Fruit fly (Drosophila melanogaster) whole organism, embryonic: ENCODE data around the gene CG18598.

Source experiments
- C15 ChIP-seq: fragments of 200-800 bp; sonication (Bioruptor generic); IDR thresholded peaks from 3 replicates; pipeline ENCODE4 v1.3.6; 2022; ENCODE audit warnings: missing biosample characterization, missing genetic modification characterization
- CG10959 ChIP-seq: fragments of 200-800 bp; sonication (Bioruptor generic); IDR thresholded peaks from 2 replicates; pipeline ENCODE4 v1.3.6; 2022; ENCODE audit warnings: missing biosample characterization, missing genetic modification characterization
- CG11247 ChIP-seq: fragments of 200-800 bp; sonication (Bioruptor generic); IDR thresholded peaks from 2 replicates; pipeline ENCODE4 v1.3.6; 2022; ENCODE audit warnings: missing biosample characterization, missing genetic modification characterization
- CG11456 ChIP-seq: fragments of 200-800 bp; sonication (Bioruptor generic); IDR thresholded peaks from 3 replicates; pipeline ENCODE4 v1.3.6; 2022; ENCODE audit warnings: missing biosample characterization, missing genetic modification characterization
- CG12104 ChIP-seq: fragments of 200-800 bp; sonication (Bioruptor generic); optimal IDR thresholded peaks from 3 replicates; lab custom pipeline; 2016; ENCODE audit warnings: missing biosample characterization, missing genetic modification characterization
- CG1233 ChIP-seq: fragments of 200-800 bp; sonication (Bioruptor generic); optimal IDR thresholded peaks from 4 replicates; lab custom pipeline; 2018; ENCODE audit warnings: missing biosample characterization, mild to moderate bottlenecking, missing genetic modification characterization
- CG12391 ChIP-seq: fragments of 200-800 bp; sonication (Bioruptor generic); optimal IDR thresholded peaks from 3 replicates; lab custom pipeline; 2018; ENCODE audit warnings: missing biosample characterization, mild to moderate bottlenecking, missing genetic modification characterization, moderate library complexity
- CG12659 ChIP-seq: fragments of 200-800 bp; sonication (Bioruptor generic); optimal IDR thresholded peaks from 3 replicates; lab custom pipeline; 2017; ENCODE audit warnings: mild to moderate bottlenecking, missing biosample characterization, missing genetic modification reagents, missing genetic modification characterization
- CG13123 ChIP-seq: fragments of 200-800 bp; sonication (Bioruptor generic); optimal IDR thresholded peaks from 2 replicates; lab custom pipeline; 2016; ENCODE audit warnings: missing biosample characterization, missing genetic modification characterization
- CG17361 ChIP-seq: fragments of 200-800 bp; sonication (Bioruptor generic); IDR thresholded peaks from 3 replicates; pipeline ENCODE4 v1.3.6; 2022; ENCODE audit warnings: missing biosample characterization, missing genetic modification characterization
- CG17385 ChIP-seq: fragments of 200-800 bp; sonication (Bioruptor generic); optimal IDR thresholded peaks from 3 replicates; lab custom pipeline; 2018; ENCODE audit warnings: missing biosample characterization, mild to moderate bottlenecking, missing genetic modification characterization
- CG18476 ChIP-seq: fragments of 200-800 bp; sonication (Bioruptor generic); optimal IDR thresholded peaks from 2 replicates; lab custom pipeline; 2016; ENCODE audit warnings: missing biosample characterization, mild to moderate bottlenecking, missing genetic modification characterization
- CG18619 ChIP-seq: fragments of 200-800 bp; sonication (Bioruptor generic); optimal IDR thresholded peaks from 3 replicates; lab custom pipeline; 2017; ENCODE audit warnings: missing biosample characterization, mild to moderate bottlenecking, missing genetic modification characterization
- CG3281 ChIP-seq: fragments of 200-800 bp; sonication (Bioruptor generic); optimal IDR thresholded peaks from 3 replicates; lab custom pipeline; 2017; ENCODE audit warnings: missing biosample characterization, mild to moderate bottlenecking, missing genetic modification characterization
- CG34422 ChIP-seq: fragments of 200-800 bp; sonication (Bioruptor generic); IDR thresholded peaks from 3 replicates; pipeline ENCODE4 v1.3.6; 2022; ENCODE audit warnings: missing biosample characterization, missing genetic modification characterization
- CG3726 ChIP-seq: fragments of 200-800 bp; sonication (Bioruptor generic); IDR thresholded peaks from 3 replicates; pipeline ENCODE4, ENCODE4 v1.3.6; 2022; ENCODE audit warnings: missing biosample characterization, missing genetic modification characterization
- CG4360 ChIP-seq: fragments of 200-800 bp; sonication (Bioruptor generic); IDR thresholded peaks from 2 replicates; pipeline ENCODE4 v1.3.6; 2022; ENCODE audit warnings: missing biosample characterization, missing genetic modification characterization
- CG5180 ChIP-seq: fragments of 200-800 bp; sonication (Bioruptor generic); optimal IDR thresholded peaks from 3 replicates; lab custom pipeline; 2017; ENCODE audit warnings: missing biosample characterization, missing genetic modification characterization, mild to moderate bottlenecking, moderate library complexity, missing genetic modification reagents
- CG6854 ChIP-seq: fragments of 200-800 bp; sonication (Bioruptor generic); optimal IDR thresholded peaks from 3 replicates; lab custom pipeline; 2017; ENCODE audit warnings: missing biosample characterization, mild to moderate bottlenecking, missing genetic modification characterization
- CG9797 ChIP-seq: fragments of 200-800 bp; sonication (Bioruptor generic); optimal IDR thresholded peaks from 3 replicates; lab custom pipeline; 2018; ENCODE audit warnings: missing biosample characterization, mild to moderate bottlenecking, missing genetic modification characterization
- Chrac-16 ChIP-seq: fragments of 200-800 bp; sonication (Bioruptor generic); optimal IDR thresholded peaks from 3 replicates; lab custom pipeline; 2016; ENCODE audit warnings: missing biosample characterization, missing genetic modification characterization
- D ChIP-seq, 2 experiments: fragments of 200-800 bp in 1 of 2; fragments of >200 bp in 1 of 2; sonication (Bioruptor generic) in 1 of 2; optimal IDR thresholded peaks; 2 replicates in 1 of 2; 3 replicates in 1 of 2; lab custom pipeline; 2017; ENCODE audit warnings: mild to moderate bottlenecking in 1 of 2, missing biosample characterization in 1 of 2, missing genetic modification characterization in 1 of 2, missing genetic modification reagents in 1 of 2
- D19A ChIP-seq: fragments of 200-800 bp; optimal IDR thresholded peaks from 3 replicates; lab custom pipeline; 2019; ENCODE audit warnings: missing biosample characterization, mild to moderate bottlenecking, missing genetic modification characterization, moderate library complexity
- E2f2 ChIP-seq: fragments of 200-800 bp; sonication (Bioruptor generic); IDR thresholded peaks from 2 replicates; pipeline ENCODE4 v1.3.6; 2022; ENCODE audit warnings: missing biosample characterization, missing genetic modification characterization
- Elba2 ChIP-seq: fragments of 200-800 bp; sonication (Bioruptor generic); optimal IDR thresholded peaks from 3 replicates; lab custom pipeline; 2016; ENCODE audit warnings: missing biosample characterization, missing genetic modification characterization
- Hey ChIP-seq: fragments of 200-800 bp; sonication (Bioruptor generic); optimal IDR thresholded peaks from 3 replicates; lab custom pipeline; 2018; ENCODE audit warnings: missing biosample characterization, mild to moderate bottlenecking, missing genetic modification characterization
- Hmx ChIP-seq: fragments of 200-800 bp; sonication (Bioruptor generic); optimal IDR thresholded peaks from 2 replicates; lab custom pipeline; 2016; ENCODE audit warnings: missing biosample characterization, missing genetic modification characterization
- Hsf ChIP-seq: fragments of 200-800 bp; sonication (Bioruptor generic); optimal IDR thresholded peaks from 3 replicates; lab custom pipeline; 2016; ENCODE audit warnings: missing biosample characterization, missing genetic modification characterization
- MBD-R2 ChIP-seq: fragments of 200-800 bp; sonication (Bioruptor generic); IDR thresholded peaks from 2 replicates; pipeline ENCODE4 v1.3.6; 2022; ENCODE audit warnings: missing biosample characterization, missing genetic modification characterization
- NFAT ChIP-seq: fragments of 200-800 bp; sonication (Bioruptor generic); IDR thresholded peaks from 2 replicates; pipeline ENCODE4 v1.3.6; 2022; ENCODE audit warnings: missing biosample characterization, missing genetic modification characterization
- Sin3A ChIP-seq: fragments of >200 bp; optimal IDR thresholded peaks from 2 replicates; lab custom pipeline; 2018
- Xrp1 ChIP-seq: fragments of 200-800 bp; sonication (Bioruptor generic); IDR thresholded peaks from 2 replicates; pipeline ENCODE4 v1.3.6; 2022; ENCODE audit warnings: missing biosample characterization, missing genetic modification characterization
- YL-1 ChIP-seq: fragments of 200-800 bp; sonication (Bioruptor generic); optimal IDR thresholded peaks from 3 replicates; lab custom pipeline; 2017; ENCODE audit warnings: missing biosample characterization, mild to moderate bottlenecking, missing genetic modification characterization
- aop ChIP-seq: fragments of 200-800 bp; sonication (Bioruptor generic); IDR thresholded peaks from 2 replicates; pipeline ENCODE4 v1.3.6; 2022; ENCODE audit warnings: missing biosample characterization, missing genetic modification characterization
- chif ChIP-seq, 2 experiments: fragments of 200-800 bp; sonication (Bioruptor generic); optimal IDR thresholded peaks; 3 replicates each; lab custom pipeline; 2016; ENCODE audit warnings: missing biosample characterization in 2 of 2, missing genetic modification characterization in 2 of 2
- crc ChIP-seq: fragments of 200-800 bp; sonication (Bioruptor generic); optimal IDR thresholded peaks from 2 replicates; lab custom pipeline; 2016; ENCODE audit warnings: missing biosample characterization, missing genetic modification characterization
- da ChIP-seq: fragments of 200-800 bp; sonication (Bioruptor generic); optimal IDR thresholded peaks from 2 replicates; lab custom pipeline; 2016; ENCODE audit warnings: missing biosample characterization, missing genetic modification characterization
- dpn ChIP-seq, 2 experiments: fragments of 200-800 bp; sonication (Bioruptor generic); optimal IDR thresholded peaks; 3 replicates each; lab custom pipeline; 2016; ENCODE audit warnings: missing biosample characterization in 2 of 2, missing genetic modification characterization in 2 of 2
- ems ChIP-seq: fragments of 200-800 bp; sonication (Bioruptor generic); optimal IDR thresholded peaks from 3 replicates; lab custom pipeline; 2016; ENCODE audit warnings: missing biosample characterization, missing genetic modification characterization
- eve ChIP-seq, 2 experiments: fragments of >200 bp; optimal IDR thresholded peaks; 2 replicates each; lab custom pipeline; 2017; ENCODE audit warnings: missing biosample characterization in 2 of 2, missing genetic modification characterization in 2 of 2
- fd3F ChIP-seq: fragments of 200-800 bp; sonication (Bioruptor generic); optimal IDR thresholded peaks from 2 replicates; lab custom pipeline; 2018; ENCODE audit warnings: missing biosample characterization, mild to moderate bottlenecking, missing genetic modification characterization, moderate library complexity
- fru ChIP-seq: fragments of >200 bp; optimal IDR thresholded peaks from 2 replicates; lab custom pipeline; 2017
- gfzf ChIP-seq: fragments of 200-800 bp; sonication (Bioruptor generic); optimal IDR thresholded peaks from 2 replicates; lab custom pipeline; 2016; ENCODE audit warnings: missing biosample characterization, mild to moderate bottlenecking, missing genetic modification characterization, moderate library complexity
- her ChIP-seq: fragments of 200-800 bp; sonication (Bioruptor generic); optimal IDR thresholded peaks from 2 replicates; lab custom pipeline; 2016; ENCODE audit warnings: missing biosample characterization, missing genetic modification characterization
- jumu ChIP-seq: fragments of 200-800 bp; sonication (Bioruptor generic); optimal IDR thresholded peaks from 3 replicates; lab custom pipeline; 2016; ENCODE audit warnings: missing biosample characterization, missing genetic modification characterization
- kni ChIP-seq: fragments of 200-800 bp; sonication (Bioruptor generic); optimal IDR thresholded peaks from 3 replicates; lab custom pipeline; 2017; ENCODE audit warnings: mild to moderate bottlenecking, missing biosample characterization, missing genetic modification reagents, missing genetic modification characterization
- maf-S ChIP-seq: fragments of 200-800 bp; sonication (Bioruptor generic); optimal IDR thresholded peaks from 2 replicates; lab custom pipeline; 2016; ENCODE audit warnings: missing biosample characterization, missing genetic modification characterization
- trem ChIP-seq: fragments of 200-800 bp; optimal IDR thresholded peaks from 3 replicates; lab custom pipeline; 2019; ENCODE audit warnings: missing biosample characterization, mild to moderate bottlenecking, missing genetic modification characterization, moderate library complexity
- zfh2 ChIP-seq: fragments of 200-800 bp; sonication (Bioruptor generic); optimal IDR thresholded peaks from 2 replicates; lab custom pipeline; 2016; ENCODE audit warnings: missing biosample characterization, missing genetic modification characterization

The CG18598 gene

dm6 chr3R:18242089-18242955 lies 8.6 kb upstream of the CG18598 start, which contains the start of the genes CG7156 and 14-3-3epsilon (continued):
- TF ChIP-seq Hey (tag; lab: Kevin White, UChicago) (no peak), CG6854 (no peak), CG3726 (GFP tag; lab: Robert Waterston, UW) (no peak), Xrp1 (peak; percentile 60), CG3281 (GFP tag; lab: Kevin White, UChicago) (no peak), CG18476 (GFP tag; lab: Kevin White, UChicago) (no peak), ems (GFP tag; lab: Kevin White, UChicago) (no peak), E2f2 (GFP tag; lab: Robert Waterston, UW) (peak; percentile 48), CG11247 (GFP tag; lab: Robert Waterston, UW) (no peak), eve (GFP tag; optimal IDR thresholded peaks at IDR 0.05; lab: Kevin White, UChicago) (no peak), D (optimal IDR thresholded peaks at IDR 0.05; lab: Kevin White, UChicago) (no peak), D (GFP tag; optimal IDR thresholded peaks at IDR 0.05; lab: Kevin White, UChicago) (no peak), Elba2 (GFP tag; lab: Kevin White, UChicago) (no peak), CG13123 (GFP tag; lab: Kevin White, UChicago) (no peak), fru (lab: Kevin White, UChicago) (no peak), CG9797 (GFP tag; lab: Kevin White, UChicago) (peak; percentile 96), CG17385 (GFP tag; lab: Kevin White, UChicago) (peak; percentile 51), CG12391 (peak; percentile 77), CG4360 (GFP tag; lab: Robert Waterston, UW) (0 out of 2 replicates have a peak, but pooled peaks have one; percentile 24), aop (GFP tag; lab: Robert Waterston, UW) (0 out of 2 replicates have a peak, but pooled peaks have one; percentile 8), jumu (GFP tag; lab: Kevin White, UChicago) (peak; percentile 2), MBD-R2 (GFP tag; lab: Robert Waterston, UW) (peak; percentile 57; the same call in 1 of the 2 replicates), Hmx (GFP tag; lab: Kevin White, UChicago) (peak; percentile 12), trem (tag; lab: Kevin White, UChicago) (peak; percentile 77), crc (GFP tag; lab: Kevin White, UChicago) (no peak), her (GFP tag; lab: Kevin White, UChicago) (no peak), CG12104 (GFP tag; lab: Kevin White, UChicago) (peak; percentile 36), CG10959 (no peak), chif (GFP tag; optimal IDR thresholded peaks at IDR 0.05; lab: Kevin White, UChicago) (peak in 1 of 2 experiments; percentile 30), CG17361 (GFP tag; lab: Robert Waterston, UW) (peak; percentile 73; the same call in 2 of the 3 replicates), CG1233 (peak; percentile 15), da (GFP tag; lab: Kevin White, UChicago) (no peak), CG11456 (GFP tag; lab: Robert Waterston, UW) (no peak; the same call in 2 of the 3 replicates), kni (GFP tag; lab: Kevin White, UChicago) (no peak), D19A (tag; lab: Kevin White, UChicago) (no peak), zfh2 (GFP tag; lab: Kevin White, UChicago) (peak; percentile 11), Chrac-16 (GFP tag; lab: Kevin White, UChicago) (peak; percentile 49), NFAT (0 out of 2 replicates have a peak, but pooled peaks have one; percentile 3), gfzf (peak; percentile 97), CG18619 (GFP tag; lab: Kevin White, UChicago) (peak; percentile 29), C15 (no peak), dpn (GFP tag; optimal IDR thresholded peaks at IDR 0.05; lab: Kevin White, UChicago) (peak in 1 of 2 experiments; percentile 45), maf-S (GFP tag; lab: Kevin White, UChicago) (no peak), CG5180 (no peak), fd3F (GFP tag; lab: Kevin White, UChicago) (peak; percentile 41), CG12659 (GFP tag; lab: Kevin White, UChicago) (peak; percentile 68), YL-1 (peak; percentile 18), Sin3A (lab: Kevin White, UChicago) (peak; percentile 98), CG34422 (GFP tag; lab: Robert Waterston, UW) (peak; percentile 69; the same call in 2 of the 3 replicates), Hsf (GFP tag; lab: Kevin White, UChicago) (peak; percentile 43)
